Fruit fly (Drosophila melanogaster) whole organism, pupa: ENCODE results near the gene CG33642.

Source experiments
- Ets98B ChIP-seq: fragments of 200-800 bp; sonication (Bioruptor generic); IDR thresholded peaks from 2 replicates; pipeline ENCODE4 v1.3.6; 2022; ENCODE audit warnings: missing biosample characterization, missing genetic modification characterization
- Pif1B ChIP-seq: fragments of 200-800 bp; sonication (Bioruptor generic); optimal IDR thresholded peaks from 3 replicates; lab custom pipeline; 2016; ENCODE audit warnings: missing biosample characterization, missing genetic modification characterization

DNA sequence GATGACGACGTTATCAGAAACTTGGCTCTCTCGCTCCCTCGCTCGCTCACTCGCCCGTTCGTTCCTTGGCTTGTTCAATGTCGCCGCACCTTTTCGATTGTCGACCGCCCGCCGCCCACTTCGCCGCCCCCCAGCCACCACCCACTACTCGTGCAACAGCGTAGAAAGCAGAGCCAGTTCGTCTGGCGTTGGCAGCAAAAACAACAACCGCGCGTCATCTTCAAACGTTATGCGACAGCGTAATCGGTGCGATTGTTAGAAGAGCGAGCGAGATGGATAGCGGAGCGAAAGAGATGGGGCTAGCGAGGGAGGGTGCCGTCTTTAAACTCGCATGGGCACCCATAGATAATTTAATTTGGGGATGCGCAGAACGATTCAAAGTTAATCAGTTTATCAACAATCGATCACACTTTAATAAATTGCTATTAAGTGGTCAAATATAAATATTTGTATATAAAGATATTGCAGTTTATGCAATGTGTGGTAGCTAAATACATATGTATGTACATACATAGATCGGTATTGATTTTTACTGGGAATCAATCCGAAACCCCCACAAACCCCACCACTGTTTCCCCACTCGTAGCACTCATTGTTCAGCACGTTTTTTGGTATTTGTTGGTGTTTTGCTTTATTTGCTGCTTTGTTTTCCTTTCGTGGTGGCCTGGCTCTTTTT is 15.4 kb upstream of the CG33642 start:
- peak; percentile 7 for TF ChIP-seq Ets98B (GFP tag; lab: Robert Waterston, UW)
- TF ChIP-seq Pif1B (GFP tag; lab: Kevin White, UChicago) = no peak
